Worm (Caenorhabditis elegans) whole organism, L4/young adult: ENCODE measurements around the gene lgg-3.

Experiments
- W03F9.2 ChIP-seq: fragments of 150-350 bp; optimal IDR thresholded peaks from 2 replicates; lab custom pipeline; 2014; ENCODE audit warnings: missing biosample characterization, missing genetic modification characterization
- dao-5 ChIP-seq: sonication (generic microtip); optimal IDR thresholded peaks from 2 replicates; lab custom pipeline; 2016; ENCODE audit warnings: missing genotype, missing genetic modification characterization, moderate library complexity, missing compliant biosample characterization
- him-1 ChIP-seq: sonication (generic microtip); optimal IDR thresholded peaks from 2 replicates; lab custom pipeline; 2016; ENCODE audit warnings: missing genotype, missing genetic modification reagents, missing genetic modification characterization, missing compliant biosample characterization

lgg-3 gene

ce11 chrIII:5721888-5722287, 24.1 kb upstream of the lgg-3 start:
- TF ChIP-seq dao-5: no peak
- peak; percentile 76 for TF ChIP-seq W03F9.2 (tag; lab: Kevin White, UChicago)
- TF ChIP-seq him-1 (tag; lab: Kevin White, UChicago): no peak

ce11 chrIII:5721488-5721887, 23.7 kb upstream of the lgg-3 start:
- TF ChIP-seq W03F9.2 (tag; lab: Kevin White, UChicago): no peak
- TF ChIP-seq him-1 (tag; lab: Kevin White, UChicago): no peak
- TF ChIP-seq dao-5: no peak

ce11 chrIII:5720266-5721019, 22.6 kb upstream of the lgg-3 start:
- TF ChIP-seq him-1 (tag; lab: Kevin White, UChicago): no peak
- no peak for TF ChIP-seq W03F9.2 (tag; lab: Kevin White, UChicago)
- TF ChIP-seq dao-5: no peak

ce11 chrIII:5719832-5720194, 22.0 kb upstream of the lgg-3 start:
- TF ChIP-seq W03F9.2 (tag; lab: Kevin White, UChicago) (no peak), him-1 (tag; lab: Kevin White, UChicago) (no peak), dao-5 (no peak)

- TF ChIP-seq W03F9.2 (tag; lab: Kevin White, UChicago) (no peak), him-1 (tag; lab: Kevin White, UChicago) (no peak), dao-5 (no peak)
Observed at ce11 chrIII:5719105-5719831, 21.5 kb upstream of the lgg-3 start.

- TF ChIP-seq him-1 (tag; lab: Kevin White, UChicago): no peak
- TF ChIP-seq dao-5: no peak
- TF ChIP-seq W03F9.2 (tag; lab: Kevin White, UChicago): no peak
Observed at ce11 chrIII:5718385-5718784, 20.6 kb upstream of the lgg-3 start.

ce11 chrIII:5717173-5717748, 19.4 kb upstream of the lgg-3 start:
- TF ChIP-seq W03F9.2 (tag; lab: Kevin White, UChicago) (no peak), dao-5 (no peak), him-1 (tag; lab: Kevin White, UChicago) (no peak)

- TF ChIP-seq him-1 (tag; lab: Kevin White, UChicago) (peak; percentile 25), dao-5 (no peak), W03F9.2 (tag; lab: Kevin White, UChicago) (peak; percentile 1)
Observed at ce11 chrIII:5715467-5715866, 17.7 kb upstream of the lgg-3 start.

- TF ChIP-seq him-1 (tag; lab: Kevin White, UChicago) (no peak), W03F9.2 (tag; lab: Kevin White, UChicago) (no peak), dao-5 (no peak)
Observed at ce11 chrIII:5714984-5715454, 17.2 kb upstream of the lgg-3 start.

ce11 chrIII:5714230-5714983, 16.6 kb upstream of the lgg-3 start, which contains the start of gene arf-1:
Gene arf-1, plus strand, starts transcription at chrIII:5714886.
- TF ChIP-seq W03F9.2 (tag; lab: Kevin White, UChicago) (no peak), dao-5 (no peak), him-1 (tag; lab: Kevin White, UChicago) (no peak)

ce11 chrIII:5711881-5712643, 14.2 kb upstream of the lgg-3 start:
- TF ChIP-seq W03F9.2 (tag; lab: Kevin White, UChicago) (no peak), him-1 (tag; lab: Kevin White, UChicago) (no peak), dao-5 (no peak)

- TF ChIP-seq him-1 (tag; lab: Kevin White, UChicago) (no peak), dao-5 (no peak), W03F9.2 (tag; lab: Kevin White, UChicago) (no peak)
Observed at ce11 chrIII:5711242-5711641, 13.4 kb upstream of the lgg-3 start, which contains the start of gene rbm-26. Gene rbm-26, plus strand, starts transcription at chrIII:5711542.
